Worm (Caenorhabditis elegans): Measurements from ENCODE around the gene rib-2.

DNA sequence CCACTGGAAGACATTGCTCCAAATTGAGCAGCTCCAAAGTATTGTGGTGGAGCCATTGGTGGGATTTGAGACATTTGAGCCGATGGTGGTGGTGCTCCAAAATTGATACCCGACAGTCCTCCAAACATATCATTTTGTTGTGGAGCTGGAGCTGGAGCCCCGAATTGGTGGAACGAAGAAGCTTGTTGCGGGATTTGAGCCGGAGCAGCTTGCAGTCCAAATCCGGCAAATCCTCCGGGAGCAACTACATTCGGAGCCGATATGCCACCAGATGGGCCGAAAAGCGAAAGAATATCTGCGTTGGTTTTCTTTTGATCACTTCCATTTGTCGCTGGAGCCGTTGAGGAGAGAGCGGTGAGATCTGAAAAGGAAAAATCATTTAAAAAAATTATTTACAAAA is 4.5 kb upstream of the rib-2 start:
- TF ChIP-seq nhr-76 (tag; optimal IDR thresholded peaks at IDR 0.05) (no peak), ceh-83 (GFP tag; optimal IDR thresholded peaks at IDR 0.05) (no peak), nhr-12 (tag; optimal IDR thresholded peaks at IDR 0.05) (no peak), unc-62 (GFP tag; optimal IDR thresholded peaks at IDR 0.05) (no peak), mab-5 (tag; optimal IDR thresholded peaks at IDR 0.05) (no peak), snpc-4 (tag; optimal IDR thresholded peaks at IDR 0.05) (no peak), mep-1 (tag; optimal IDR thresholded peaks at IDR 0.05) (no peak), pha-4 (tag; optimal IDR thresholded peaks at IDR 0.05) (no peak), nhr-28 (tag; optimal IDR thresholded peaks at IDR 0.05) (no peak), ztf-11 (tag; optimal IDR thresholded peaks at IDR 0.05) (no peak), lin-32 (GFP tag; optimal IDR thresholded peaks at IDR 0.05) (no peak), nhr-2 (tag; optimal IDR thresholded peaks at IDR 0.05) (no peak), sem-2 (GFP tag; optimal IDR thresholded peaks at IDR 0.05) (no peak), unc-39 (tag; optimal IDR thresholded peaks at IDR 0.05) (no peak)
